Worm (Caenorhabditis elegans) whole organism, young adult: Measurements from ENCODE around the gene npp-9.

ENCODE experiments used
- Y79H2A.3 ChIP-seq: fragments of 200-800 bp; sonication (Bioruptor generic); conservative IDR thresholded peaks from 2 replicates; pipeline ENCODE4 v1.3.6; 2022; ENCODE audit warnings: missing genetic modification reagents, missing genetic modification characterization, missing compliant biosample characterization
- madf-6 ChIP-seq: fragments of 200-800 bp; sonication (Bioruptor generic); IDR thresholded peaks from 2 replicates; pipeline ENCODE4 v1.3.6; 2022; ENCODE audit warnings: missing genetic modification reagents, missing genetic modification characterization, missing compliant biosample characterization

- no peak for TF ChIP-seq Y79H2A.3 (GFP tag; lab: Robert Waterston, UW)
- peak; percentile 91 for TF ChIP-seq madf-6 (GFP tag; lab: Robert Waterston, UW)
These were observed at the start of gene npp-9, which contains the start of gene F59A2.5 for ce11 chrIII:3404354-3404913.
